Worm (Caenorhabditis elegans): Measurements from ENCODE around the gene set-24.
"Not testable (repeated sequence)": the region's sequence is repeated elsewhere in the genome, so short reads cannot be mapped to it uniquely, and the experiment has no call there.

DNA sequence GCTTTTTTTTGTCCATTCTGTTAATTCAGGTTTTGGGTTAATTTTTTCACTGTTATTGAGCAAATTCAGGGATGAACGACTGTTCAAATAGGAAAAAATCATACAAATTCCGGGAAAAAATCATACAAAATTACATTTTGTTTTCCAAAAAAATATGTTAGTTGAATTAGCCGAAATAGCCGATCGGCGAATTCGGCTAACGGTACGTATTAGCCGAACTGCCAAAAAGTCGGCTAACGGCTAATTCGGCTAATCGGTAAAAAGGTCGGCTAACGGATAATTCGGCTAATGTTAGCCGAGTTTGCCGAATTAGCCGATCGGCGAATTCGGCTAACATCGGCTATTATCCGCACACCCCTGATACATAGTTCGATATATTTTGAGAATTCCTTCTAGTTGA, 48.7 kb downstream of the set-24 start:
- not testable (repeated sequence) for TF ChIP-seq pax-1 (tag; optimal IDR thresholded peaks at IDR 0.05); ceh-24 (tag; optimal IDR thresholded peaks at IDR 0.05); mec-3 (tag; optimal IDR thresholded peaks at IDR 0.05; ENCODE audit: borderline replicate concordance); ztf-16 (tag; optimal IDR thresholded peaks at IDR 0.05); K02D7.2 (tag; optimal IDR thresholded peaks at IDR 0.05); pha-4 (tag; optimal IDR thresholded peaks at IDR 0.05); unc-3 (GFP tag; conservative IDR thresholded peaks at IDR 0.05); unc-3 (tag; optimal IDR thresholded peaks at IDR 0.05); ceh-19 (GFP tag; optimal IDR thresholded peaks at IDR 0.05); dmd-4 (tag; optimal IDR thresholded peaks at IDR 0.05; ENCODE audit: borderline replicate concordance); dve-1 (tag; optimal IDR thresholded peaks at IDR 0.05); pag-3 (tag; optimal IDR thresholded peaks at IDR 0.05; ENCODE audit: borderline replicate concordance); nfya-1 (tag; optimal IDR thresholded peaks at IDR 0.05); tbx-2 (tag; optimal IDR thresholded peaks at IDR 0.05)
